Worm (Caenorhabditis elegans) whole organism, L4 larva: ENCODE data around the gene arrd-25.

ENCODE experiments used
- F10B5.3 ChIP-seq: sonication (generic microtip); optimal IDR thresholded peaks from 2 replicates; lab custom pipeline; 2016; ENCODE audit warnings: mild to moderate bottlenecking, missing genetic modification characterization, missing compliant biosample characterization
- F26F4.8 ChIP-seq: fragments of 200-800 bp; sonication (Bioruptor generic); conservative IDR thresholded peaks from 2 replicates; pipeline ENCODE4 v1.3.6; 2022; ENCODE audit warnings: missing genetic modification characterization, missing compliant biosample characterization
- F49E8.2 ChIP-seq: sonication (generic microtip); optimal IDR thresholded peaks from 2 replicates; lab custom pipeline; 2016; ENCODE audit warnings: missing compliant biosample characterization, mild to moderate bottlenecking, missing genetic modification characterization, borderline replicate concordance
- T26A8.4 ChIP-seq: fragments of 200-800 bp; sonication (Bioruptor generic); IDR thresholded peaks from 2 replicates; pipeline ENCODE4 v1.3.6; 2022; ENCODE audit warnings: missing genetic modification characterization, missing compliant biosample characterization
- aha-1 ChIP-seq: fragments of 150-350 bp; peaks from one replicate; lab custom pipeline; 2014; ENCODE audit warnings: missing biosample characterization, missing genetic modification characterization
- aly-2 ChIP-seq: sonication (generic microtip); optimal IDR thresholded peaks from 2 replicates; lab custom pipeline; 2018; ENCODE audit warnings: missing biosample characterization, missing genetic modification characterization
- ama-1 ChIP-seq: fragments of 150-350 bp; optimal IDR thresholded peaks from 2 replicates; lab custom pipeline; 2014; ENCODE audit warnings: inconsistent platforms, mixed read lengths
- ceh-20 ChIP-seq: fragments of 200-800 bp; sonication (Bioruptor generic); IDR thresholded peaks from 2 replicates; pipeline ENCODE4 v1.3.6; 2022; ENCODE audit warnings: missing genetic modification reagents, missing genetic modification characterization, missing compliant biosample characterization
- ceh-28 ChIP-seq: fragments of 150-350 bp; optimal IDR thresholded peaks from 2 replicates; lab custom pipeline; 2014; ENCODE audit warnings: missing biosample characterization, missing genetic modification reagents, missing genetic modification characterization
- ceh-32 ChIP-seq: sonication (generic microtip); optimal IDR thresholded peaks from 2 replicates; lab custom pipeline; 2016; ENCODE audit warnings: mild to moderate bottlenecking, missing genetic modification characterization, missing compliant biosample characterization; ENCODE audit not compliant: poor library complexity
- ceh-62 ChIP-seq: sonication (generic microtip); optimal IDR thresholded peaks from 2 replicates; lab custom pipeline; 2017; ENCODE audit warnings: missing biosample characterization, missing genetic modification characterization
- daf-16 ChIP-seq, 3 experiments: sonication (generic microtip); optimal IDR thresholded peaks; 2 replicates each; lab custom pipeline; 2016 to 2017; ENCODE audit warnings: missing genetic modification characterization in 3 of 3, missing genetic modification reagents in 3 of 3, mild to moderate bottlenecking in 2 of 3, missing compliant biosample characterization in 2 of 3, missing biosample characterization in 1 of 3, moderate library complexity in 1 of 3
- daf-19 ChIP-seq: fragments of 200-800 bp; sonication (Bioruptor generic); conservative IDR thresholded peaks from 2 replicates; pipeline ENCODE4 v1.3.6; 2022; ENCODE audit warnings: missing genetic modification characterization, missing compliant biosample characterization
- daf-8 ChIP-seq: fragments of 200-800 bp; sonication (Bioruptor generic); IDR thresholded peaks from 2 replicates; pipeline ENCODE4 v1.3.6; 2022; ENCODE audit warnings: missing genetic modification characterization, missing compliant biosample characterization
- dmd-6 ChIP-seq: fragments of 200-800 bp; sonication (Bioruptor generic); IDR thresholded peaks from 2 replicates; pipeline ENCODE4 v1.3.6; 2022; ENCODE audit warnings: missing genetic modification reagents, missing genetic modification characterization, missing compliant biosample characterization
- dpl-1 ChIP-seq: fragments of 150-350 bp; optimal IDR thresholded peaks from 2 replicates; lab custom pipeline; 2014; ENCODE audit warnings: missing biosample characterization, missing genetic modification reagents, missing genetic modification characterization
- duxl-1 ChIP-seq: sonication (generic microtip); optimal IDR thresholded peaks from 2 replicates; lab custom pipeline; 2016; ENCODE audit warnings: mild to moderate bottlenecking, missing genetic modification characterization, moderate library complexity, missing compliant biosample characterization; ENCODE audit not compliant: poor library complexity
- egl-43 ChIP-seq: fragments of 200-800 bp; sonication (Bioruptor generic); IDR thresholded peaks from 2 replicates; pipeline ENCODE4 v1.3.6; 2022; ENCODE audit warnings: missing genetic modification reagents, missing genetic modification characterization, missing compliant biosample characterization
- fos-1 ChIP-seq: fragments of 150-350 bp; optimal IDR thresholded peaks from 2 replicates; lab custom pipeline; 2014; ENCODE audit warnings: missing biosample characterization, missing genetic modification characterization
- hlh-11 ChIP-seq: fragments of 200-800 bp; sonication (Bioruptor generic); optimal IDR thresholded peaks from 2 replicates; lab custom pipeline; 2018; ENCODE audit warnings: mild to moderate bottlenecking, missing genetic modification characterization, missing compliant biosample characterization
- hlh-30 ChIP-seq: sonication (generic microtip); optimal IDR thresholded peaks from 2 replicates; lab custom pipeline; 2017; ENCODE audit warnings: antibody characterized with exemption, mild to moderate bottlenecking, missing genetic modification characterization, missing compliant biosample characterization; ENCODE audit not compliant: insufficient read depth
- hmg-1.1 ChIP-seq: fragments of 200-800 bp; sonication (Bioruptor generic); IDR thresholded peaks from 2 replicates; pipeline ENCODE4 v1.3.6; 2022; ENCODE audit warnings: missing genetic modification reagents, missing genetic modification characterization, missing compliant biosample characterization
- lim-7 ChIP-seq: fragments of 200-800 bp; sonication (Bioruptor generic); IDR thresholded peaks from 2 replicates; pipeline ENCODE4 v1.3.6; 2022; ENCODE audit warnings: missing genetic modification characterization, missing compliant biosample characterization
- lin-1 ChIP-seq: fragments of 200-800 bp; sonication (Bioruptor generic); IDR thresholded peaks from 2 replicates; pipeline ENCODE4 v1.3.6; 2022; ENCODE audit warnings: missing genetic modification reagents, missing genetic modification characterization, missing compliant biosample characterization
- lin-13 ChIP-seq: fragments of 150-350 bp; optimal IDR thresholded peaks from 2 replicates; lab custom pipeline; 2014; ENCODE audit warnings: missing biosample characterization, missing genetic modification reagents, missing genetic modification characterization
- lin-29 ChIP-seq: fragments of 200-800 bp; sonication (Bioruptor generic); IDR thresholded peaks from 2 replicates; pipeline ENCODE4 v1.3.6; 2022; ENCODE audit warnings: missing genetic modification reagents, missing genetic modification characterization, missing compliant biosample characterization
- lin-38 ChIP-seq: fragments of 200-800 bp; sonication (Bioruptor generic); IDR thresholded peaks from 2 replicates; pipeline ENCODE4 v1.3.6; 2022; ENCODE audit warnings: missing genetic modification reagents, missing genetic modification characterization, missing compliant biosample characterization
- lin-39 ChIP-seq: fragments of 150-350 bp; optimal IDR thresholded peaks from 2 replicates; lab custom pipeline; 2014; ENCODE audit warnings: missing biosample characterization, missing genetic modification reagents, missing genetic modification characterization
- lir-3 ChIP-seq: sonication (generic microtip); optimal IDR thresholded peaks from 2 replicates; lab custom pipeline; 2016; ENCODE audit warnings: mild to moderate bottlenecking, missing genetic modification characterization, missing compliant biosample characterization
- lsy-2 ChIP-seq, 2 experiments: fragments of 150-350 bp in 1 of 2; sonication (generic microtip) in 1 of 2; optimal IDR thresholded peaks; 2 replicates each; lab custom pipeline; 2014 to 2017; ENCODE audit warnings: missing biosample characterization in 2 of 2, missing genetic modification characterization in 2 of 2
- mes-2 ChIP-seq: sonication (generic microtip); optimal IDR thresholded peaks from 2 replicates; lab custom pipeline; 2016; ENCODE audit warnings: missing genotype, mild to moderate bottlenecking, missing genetic modification characterization, missing compliant biosample characterization; ENCODE audit not compliant: poor library complexity, severe bottlenecking
- nhr-102 ChIP-seq: sonication (generic microtip); optimal IDR thresholded peaks from 2 replicates; lab custom pipeline; 2016; ENCODE audit warnings: mild to moderate bottlenecking, missing genetic modification characterization, moderate library complexity, missing compliant biosample characterization
- nhr-11 ChIP-seq: fragments of 150-350 bp; optimal IDR thresholded peaks from 2 replicates; lab custom pipeline; 2014; ENCODE audit warnings: missing biosample characterization, missing genetic modification characterization
- nhr-237 ChIP-seq: sonication (generic microtip); optimal IDR thresholded peaks from 2 replicates; lab custom pipeline; 2017; ENCODE audit warnings: missing biosample characterization, missing genetic modification characterization
- nhr-25 ChIP-seq: sonication (generic microtip); optimal IDR thresholded peaks from 2 replicates; lab custom pipeline; 2017; ENCODE audit warnings: missing genetic modification characterization, mild to moderate bottlenecking, missing compliant biosample characterization, antibody characterized with exemption, moderate library complexity, borderline replicate concordance; ENCODE audit not compliant: insufficient read depth
- nhr-28 ChIP-seq: fragments of 150-350 bp; optimal IDR thresholded peaks from 2 replicates; lab custom pipeline; 2014; ENCODE audit warnings: missing biosample characterization, missing genetic modification characterization
- nhr-41 ChIP-seq: fragments of 200-800 bp; sonication (Bioruptor generic); IDR thresholded peaks from 2 replicates; pipeline ENCODE4 v1.3.6; 2022; ENCODE audit warnings: missing genetic modification reagents, missing genetic modification characterization, missing compliant biosample characterization
- nhr-48 ChIP-seq: sonication (generic microtip); optimal IDR thresholded peaks from 2 replicates; lab custom pipeline; 2016; ENCODE audit warnings: mild to moderate bottlenecking, missing genetic modification characterization, missing compliant biosample characterization
- nhr-6 ChIP-seq: fragments of 150-350 bp; optimal IDR thresholded peaks from 2 replicates; lab custom pipeline; 2014; ENCODE audit warnings: missing biosample characterization, missing genetic modification characterization
- nhr-76 ChIP-seq: fragments of 150-350 bp; optimal IDR thresholded peaks from 2 replicates; lab custom pipeline; 2014; ENCODE audit warnings: missing biosample characterization, missing genetic modification characterization
- rbr-2 ChIP-seq: sonication (generic microtip); optimal IDR thresholded peaks from 2 replicates; lab custom pipeline; 2016; ENCODE audit warnings: missing genotype, missing genetic modification characterization, missing compliant biosample characterization
- set-16 ChIP-seq: fragments of 200-800 bp; sonication (Bioruptor generic); IDR thresholded peaks from 2 replicates; pipeline ENCODE4 v1.3.6; 2022; ENCODE audit warnings: missing genetic modification reagents, missing genetic modification characterization, missing compliant biosample characterization
- skn-1 ChIP-seq: fragments of 150-350 bp; optimal IDR thresholded peaks from 2 replicates; lab custom pipeline; 2014; ENCODE audit warnings: missing biosample characterization, missing genetic modification characterization
- snpc-1.2 ChIP-seq: fragments of 200-800 bp; sonication (Bioruptor generic); IDR thresholded peaks from 2 replicates; pipeline ENCODE4 v1.3.6; 2022; ENCODE audit warnings: missing genetic modification reagents, missing genetic modification characterization, missing compliant biosample characterization
- snpc-4 ChIP-seq: fragments of 150-350 bp; optimal IDR thresholded peaks from 2 replicates; lab custom pipeline; 2014; ENCODE audit warnings: missing biosample characterization, missing genetic modification characterization
- tra-1 ChIP-seq: fragments of 200-800 bp; sonication (Bioruptor generic); IDR thresholded peaks from 2 replicates; pipeline ENCODE4 v1.3.6; 2022; ENCODE audit warnings: missing genetic modification reagents, missing genetic modification characterization, missing compliant biosample characterization
- unc-39 ChIP-seq: sonication (generic microtip); optimal IDR thresholded peaks from 2 replicates; lab custom pipeline; 2017; ENCODE audit warnings: missing biosample characterization, missing genetic modification characterization
- zag-1 ChIP-seq: fragments of 150-350 bp; optimal IDR thresholded peaks from 2 replicates; lab custom pipeline; 2014; ENCODE audit warnings: missing biosample characterization, missing genetic modification characterization
- zfp-3 ChIP-seq: fragments of 200-800 bp; sonication (Bioruptor generic); conservative IDR thresholded peaks from 2 replicates; pipeline ENCODE4 v1.3.6; 2022; ENCODE audit warnings: missing genetic modification reagents, missing genetic modification characterization, missing compliant biosample characterization
- zip-11 ChIP-seq: fragments of 200-800 bp; sonication (Bioruptor generic); IDR thresholded peaks from 2 replicates; pipeline ENCODE4 v1.3.6; 2022; ENCODE audit warnings: missing genetic modification characterization, missing compliant biosample characterization
- zip-2 ChIP-seq: fragments of 150-350 bp; optimal IDR thresholded peaks from 2 replicates; lab custom pipeline; 2014; ENCODE audit warnings: missing biosample characterization, missing genetic modification characterization
- ztf-11 ChIP-seq: fragments of 150-350 bp; optimal IDR thresholded peaks from 2 replicates; lab custom pipeline; 2014; ENCODE audit warnings: missing biosample characterization, missing genetic modification characterization

arrd-25 gene

DNA sequence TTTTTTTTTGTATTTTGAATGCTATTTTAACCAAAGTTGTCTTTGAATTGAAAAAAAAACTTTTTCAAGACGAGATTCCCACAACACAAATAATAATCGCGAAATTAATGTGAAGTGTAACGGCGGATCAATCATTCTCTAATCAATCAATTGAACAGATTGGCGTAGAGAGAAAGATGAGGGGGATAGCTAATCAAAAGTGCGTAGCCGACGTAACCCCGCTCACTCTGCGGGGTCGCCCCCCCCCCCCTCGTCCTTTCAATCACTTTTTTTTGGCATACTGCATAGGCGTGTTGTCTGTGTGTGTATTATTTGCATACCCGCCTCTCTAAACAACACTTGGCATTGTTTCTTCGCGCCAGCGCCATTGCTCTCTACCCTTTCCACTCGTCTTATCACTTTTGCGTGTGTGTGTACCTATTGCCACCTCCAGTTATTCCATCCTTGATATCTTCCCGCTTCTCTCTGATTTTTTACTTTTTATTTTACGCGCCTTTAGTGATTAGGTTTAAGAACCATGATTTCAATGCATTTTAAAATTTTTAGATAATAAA, 9.1 kb upstream of the arrd-25 start (continued):
- TF ChIP-seq hlh-30 (tag; lab: Kevin White, UChicago): no peak
- no peak for TF ChIP-seq daf-16 (GFP tag; optimal IDR thresholded peaks at IDR 0.05; lab: Kevin White, UChicago)
- TF ChIP-seq daf-16 (tag; optimal IDR thresholded peaks at IDR 0.05; lab: Kevin White, UChicago): peak; percentile 67
- no peak for TF ChIP-seq hmg-1.1 (GFP tag; lab: Robert Waterston, UW)
- no peak for TF ChIP-seq ceh-62
- TF ChIP-seq F10B5.3 (tag; lab: Kevin White, UChicago): no peak
- no peak for TF ChIP-seq zip-11 (GFP tag; lab: Robert Waterston, UW)
- TF ChIP-seq ceh-32: no peak
- TF ChIP-seq duxl-1 (tag; lab: Kevin White, UChicago): no peak
- no peak for TF ChIP-seq skn-1 (tag; lab: Kevin White, UChicago)
- TF ChIP-seq nhr-6 (tag; lab: Kevin White, UChicago): no peak
- TF ChIP-seq aly-2 (tag; lab: Kevin White, UChicago): no peak
- TF ChIP-seq lim-7 (GFP tag; lab: Robert Waterston, UW): no peak
- TF ChIP-seq daf-19 (GFP tag; lab: Robert Waterston, UW): no peak
- TF ChIP-seq snpc-4 (tag; lab: Kevin White, UChicago): no peak
- no peak for TF ChIP-seq set-16
- TF ChIP-seq nhr-28: peak; percentile 42
- TF ChIP-seq F26F4.8 (GFP tag; lab: Robert Waterston, UW): no peak
- TF ChIP-seq egl-43: no peak
- TF ChIP-seq mes-2 (tag; lab: Kevin White, UChicago): peak; percentile 14
- TF ChIP-seq lin-13 (GFP tag; lab: Kevin White, UChicago): no peak
- TF ChIP-seq nhr-11 (tag; lab: Kevin White, UChicago): no peak
- no peak for TF ChIP-seq lin-39 (tag; lab: Kevin White, UChicago)
- peak; percentile 71; the same call in 1 of the 2 replicates for TF ChIP-seq nhr-41 (GFP tag; lab: Robert Waterston, UW)
- TF ChIP-seq lir-3 (tag; lab: Kevin White, UChicago): no peak
- no peak for TF ChIP-seq ama-1 (lab: Kevin White, UChicago)
- no peak for TF ChIP-seq unc-39
- peak; percentile 4 for TF ChIP-seq aha-1 (tag; lab: Kevin White, UChicago)
- no peak for TF ChIP-seq nhr-102
- TF ChIP-seq nhr-237 (tag; lab: Kevin White, UChicago): no peak
- TF ChIP-seq snpc-1.2 (GFP tag; lab: Robert Waterston, UW): no peak
- no peak for TF ChIP-seq rbr-2
- TF ChIP-seq fos-1 (tag; lab: Kevin White, UChicago): no peak
- TF ChIP-seq F49E8.2: no peak
- peak; percentile 1 for TF ChIP-seq nhr-25
- TF ChIP-seq dpl-1 (GFP tag; lab: Kevin White, UChicago): no peak
- no peak for TF ChIP-seq zfp-3 (GFP tag; lab: Robert Waterston, UW)
- TF ChIP-seq lsy-2 (tag; optimal IDR thresholded peaks at IDR 0.05; lab: Kevin White, UChicago): no peak
- TF ChIP-seq daf-8 (GFP tag; lab: Robert Waterston, UW): no peak
- TF ChIP-seq nhr-76 (tag; lab: Kevin White, UChicago): no peak
- no peak for TF ChIP-seq ztf-11
- TF ChIP-seq lin-29: no peak
- peak; percentile 46 for TF ChIP-seq hlh-11
- peak; percentile 21 for TF ChIP-seq nhr-48 (tag; lab: Kevin White, UChicago)
- TF ChIP-seq tra-1 (GFP tag; lab: Robert Waterston, UW): no peak
- TF ChIP-seq ceh-20 (GFP tag; lab: Robert Waterston, UW): no peak
- TF ChIP-seq dmd-6 (GFP tag; lab: Robert Waterston, UW): peak; percentile 50
- no peak for TF ChIP-seq zip-2 (tag; lab: Kevin White, UChicago)
- TF ChIP-seq ceh-28: no peak
- TF ChIP-seq zag-1 (tag; lab: Kevin White, UChicago): no peak
- TF ChIP-seq lin-38 (GFP tag; lab: Robert Waterston, UW): no peak
- no peak for TF ChIP-seq T26A8.4 (GFP tag; lab: Robert Waterston, UW)
- TF ChIP-seq lin-1 (GFP tag; lab: Robert Waterston, UW): no peak
